Fruit fly (Drosophila melanogaster): ENCODE results near the gene ND-51.

Gene ND-51

dm6 chr2L:6098479-6099269, 36.1 kb upstream of the ND-51 start, which contains the start of gene CG9175 (continued):
- TF ChIP-seq CG4282 (GFP tag; optimal IDR thresholded peaks at IDR 0.05), result no peak
- TF ChIP-seq schlank (tag; optimal IDR thresholded peaks at IDR 0.05), result no peak
- no peak for TF ChIP-seq ara (GFP tag; IDR thresholded peaks at IDR 0.05)
- TF ChIP-seq CG18011 (GFP tag; optimal IDR thresholded peaks at IDR 0.05), result peak; percentile 100
- TF ChIP-seq nom (GFP tag; optimal IDR thresholded peaks at IDR 0.05), result no peak
- TF ChIP-seq Sry-δ (GFP tag; optimal IDR thresholded peaks at IDR 0.05), result peak; percentile 99
- TF ChIP-seq Drgx (GFP tag; IDR thresholded peaks at IDR 0.05), result 0 out of 2 replicates have a peak, but pooled peaks have one; percentile 24
- no peak for TF ChIP-seq kni (GFP tag; optimal IDR thresholded peaks at IDR 0.05)
- TF ChIP-seq Atf3 (GFP tag; optimal IDR thresholded peaks at IDR 0.05), result no peak
- peak; percentile 39 for TF ChIP-seq tx (GFP tag; optimal IDR thresholded peaks at IDR 0.05)
- TF ChIP-seq Fer2 (tag; optimal IDR thresholded peaks at IDR 0.05), result no peak
- no peak for TF ChIP-seq toy (GFP tag; IDR thresholded peaks at IDR 0.05)
- no peak for TF ChIP-seq CG31365 (tag; optimal IDR thresholded peaks at IDR 0.05)
- no peak for TF ChIP-seq hth (optimal IDR thresholded peaks at IDR 0.05)
- peak; percentile 85 for TF ChIP-seq CG17186 (GFP tag; optimal IDR thresholded peaks at IDR 0.05)

dm6 chr2L:6092300-6092699, 29.7 kb upstream of the ND-51 start:
- TF ChIP-seq CG15601 (tag; optimal IDR thresholded peaks at IDR 0.05), result no peak
- TF ChIP-seq crol (GFP tag; IDR thresholded peaks at IDR 0.05), result peak; percentile 31; the same call in 1 of the 2 replicates
- peak; percentile 64 for TF ChIP-seq phol (tag; optimal IDR thresholded peaks at IDR 0.05)
- 0 out of 2 replicates have a peak, but pooled peaks have one; percentile 24 for TF ChIP-seq CG32772 (GFP tag; IDR thresholded peaks at IDR 0.05)
- peak; percentile 20 for TF ChIP-seq lab (GFP tag; optimal IDR thresholded peaks at IDR 0.05)
- TF ChIP-seq CG18476 (GFP tag; optimal IDR thresholded peaks at IDR 0.05), result no peak
- peak; percentile 12 for TF ChIP-seq CG10543 (GFP tag; optimal IDR thresholded peaks at IDR 0.05)
- TF ChIP-seq chinmo (GFP tag; IDR thresholded peaks at IDR 0.05; ENCODE audit: partially characterized antibody), result 0 out of 4 replicates have a peak, but pooled peaks have one; percentile 48
- TF ChIP-seq CG33557 (GFP tag; optimal IDR thresholded peaks at IDR 0.05), result peak; percentile 12
- TF ChIP-seq CG17359 (tag; optimal IDR thresholded peaks at IDR 0.05), result peak; percentile 34
- TF ChIP-seq abd-A (tag; optimal IDR thresholded peaks at IDR 0.05), result peak; percentile 62
- peak; percentile 65; the same call in 1 of the 2 replicates for TF ChIP-seq CG32767 (GFP tag; IDR thresholded peaks at IDR 0.05)
- peak; percentile 9 for TF ChIP-seq Deaf1 (tag; optimal IDR thresholded peaks at IDR 0.05)
- peak; percentile 42 for TF ChIP-seq Fer1 (GFP tag; optimal IDR thresholded peaks at IDR 0.05)
- TF ChIP-seq Ets97D (GFP tag; optimal IDR thresholded peaks at IDR 0.05), result peak; percentile 59
- no peak for TF ChIP-seq Ets65A (GFP tag)
- peak; percentile 33 for TF ChIP-seq CG13296 (GFP tag; optimal IDR thresholded peaks at IDR 0.05)
- TF ChIP-seq ci (GFP tag; IDR thresholded peaks at IDR 0.05), result peak; percentile 36; the same call in 1 of the 3 replicates
- 0 out of 2 replicates have a peak, but pooled peaks have one; percentile 14 for TF ChIP-seq Atf6 (GFP tag; IDR thresholded peaks at IDR 0.05)
- TF ChIP-seq chm (GFP tag; IDR thresholded peaks at IDR 0.05), result peak; percentile 57
- peak; percentile 34 for TF ChIP-seq CG10431 (GFP tag; optimal IDR thresholded peaks at IDR 0.05)
- no peak for TF ChIP-seq CG6689 (GFP tag; IDR thresholded peaks at IDR 0.05)
- 0 out of 3 replicates have a peak, but pooled peaks have one; percentile 50 for TF ChIP-seq CG34422 (GFP tag; IDR thresholded peaks at IDR 0.05)
- 0 out of 2 replicates have a peak, but pooled peaks have one; percentile 14 for TF ChIP-seq vvl (GFP tag; IDR thresholded peaks at IDR 0.05)
- TF ChIP-seq onecut (GFP tag; IDR thresholded peaks at IDR 0.05), result peak; percentile 32; the same call in 1 of the 2 replicates
- peak; percentile 15; the same call in 1 of the 2 replicates for TF ChIP-seq Adf1 (GFP tag; IDR thresholded peaks at IDR 0.05)
- peak; percentile 58 for TF ChIP-seq CG5180 (GFP tag; optimal IDR thresholded peaks at IDR 0.05)
- TF ChIP-seq CG18599 (GFP tag; optimal IDR thresholded peaks at IDR 0.05), result peak; percentile 25
- peak; percentile 98 for TF ChIP-seq CG13894 (tag; optimal IDR thresholded peaks at IDR 0.05)
- TF ChIP-seq gsb-n (tag; optimal IDR thresholded peaks at IDR 0.05), result peak; percentile 11
- no peak for TF ChIP-seq CG3838 (GFP tag; optimal IDR thresholded peaks at IDR 0.05)
- peak; percentile 93 for TF ChIP-seq sqz (GFP tag; optimal IDR thresholded peaks at IDR 0.05)
- TF ChIP-seq oc (tag; optimal IDR thresholded peaks at IDR 0.05), result no peak
